Worm (Caenorhabditis elegans): ENCODE measurements around the gene Y54G11A.2.

DNA sequence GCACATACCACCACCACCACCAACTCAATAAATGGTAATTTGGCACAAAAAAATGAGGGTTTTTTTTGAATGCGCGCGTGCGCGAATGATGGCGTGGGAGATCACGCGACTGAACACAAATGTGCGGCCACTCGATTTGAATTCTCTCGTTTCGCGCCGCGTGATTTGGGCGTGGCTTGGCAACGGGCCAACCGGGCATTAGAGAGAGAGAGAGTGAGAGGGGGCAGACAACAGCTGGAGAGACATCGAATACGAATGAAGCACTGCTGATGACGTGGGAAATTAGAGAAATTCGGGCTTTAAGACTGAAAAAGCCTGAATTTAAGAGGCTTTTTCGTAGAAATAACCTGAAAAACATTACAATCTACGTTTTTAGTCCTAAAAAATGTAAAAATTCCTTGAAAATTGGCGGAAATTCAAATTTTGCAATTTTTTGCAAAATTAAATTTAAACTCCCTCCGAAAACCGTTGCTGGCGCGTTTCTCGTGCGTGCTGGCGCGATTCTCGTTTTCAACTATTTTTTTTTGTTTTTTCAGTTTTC is 687 bp upstream of the Y54G11A.2 start:
- TF ChIP-seq fkh-10 (GFP tag; optimal IDR thresholded peaks at IDR 0.05) (peak; percentile 40), dsc-1 (tag; optimal IDR thresholded peaks at IDR 0.05) (peak; percentile 97), sptf-1 (tag; optimal IDR thresholded peaks at IDR 0.05) (no peak), nhr-90 (tag; optimal IDR thresholded peaks at IDR 0.05; ENCODE audit: poor library complexity) (peak; percentile 95), nhr-237 (tag; optimal IDR thresholded peaks at IDR 0.05) (peak; percentile 50)
